Worm (Caenorhabditis elegans) whole organism, early embryonic: ENCODE measurements around the gene F56D2.2.

ENCODE experiments used
- aly-1 ChIP-seq: sonication (generic microtip); optimal IDR thresholded peaks from 2 replicates; lab custom pipeline; 2016; ENCODE audit warnings: missing genetic modification characterization, missing compliant biosample characterization
- ama-1 ChIP-seq: fragments of 150-350 bp; optimal IDR thresholded peaks from 2 replicates; lab custom pipeline; 2014
- ceh-36 ChIP-seq: sonication (generic microtip); optimal IDR thresholded peaks from 2 replicates; lab custom pipeline; 2016; ENCODE audit warnings: missing genetic modification characterization, inconsistent platforms, missing compliant biosample characterization
- flt-1 ChIP-seq: fragments of 200-800 bp; sonication (Bioruptor generic); IDR thresholded peaks from 2 replicates; pipeline ENCODE4 v1.3.6; 2022; ENCODE audit warnings: missing genetic modification characterization, missing compliant biosample characterization
- hmg-4 ChIP-seq: fragments of 200-800 bp; sonication (Bioruptor generic); optimal IDR thresholded peaks from 2 replicates; lab custom pipeline; 2018; ENCODE audit warnings: mild to moderate bottlenecking, missing genetic modification characterization, missing compliant biosample characterization
- pes-1 ChIP-seq: fragments of 200-800 bp; sonication (Bioruptor generic); IDR thresholded peaks from 2 replicates; pipeline ENCODE4 v1.3.6; 2022; ENCODE audit warnings: missing genetic modification reagents, missing genetic modification characterization, missing compliant biosample characterization
- tbx-11 ChIP-seq: fragments of 200-800 bp; sonication (Bioruptor generic); IDR thresholded peaks from 2 replicates; pipeline ENCODE4 v1.3.6; 2022; ENCODE audit warnings: missing genetic modification characterization, missing compliant biosample characterization
- tbx-37 ChIP-seq: fragments of 200-800 bp; sonication (Bioruptor generic); conservative IDR thresholded peaks from 2 replicates; pipeline ENCODE4 v1.3.6; 2022; ENCODE audit warnings: missing genetic modification reagents, missing genetic modification characterization, missing compliant biosample characterization
- tra-4 ChIP-seq: sonication (generic microtip); optimal IDR thresholded peaks from 2 replicates; lab custom pipeline; 2017; ENCODE audit warnings: missing genetic modification characterization, missing compliant biosample characterization

DNA sequence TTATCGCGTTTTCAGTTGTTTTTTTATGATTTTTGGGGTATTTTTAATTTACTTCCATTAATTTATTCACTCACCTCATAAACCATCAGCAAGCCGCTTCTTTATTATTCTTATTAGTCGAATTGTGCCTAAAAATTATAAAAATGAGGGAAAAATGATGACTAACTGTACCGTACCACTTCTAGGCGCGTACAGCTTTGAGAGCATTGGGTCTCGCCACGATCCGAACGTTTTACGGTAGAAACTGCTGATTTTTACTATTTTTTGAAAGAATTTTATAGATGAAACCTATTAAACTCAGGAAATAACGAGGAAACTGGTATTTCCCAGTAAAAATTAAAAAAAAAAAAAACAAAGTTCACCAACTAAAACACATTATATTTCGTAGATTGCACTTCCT lies 44.0 kb upstream of the F56D2.2 start, which contains the start of gene D1044.6:
- TF ChIP-seq pes-1 (GFP tag; lab: Robert Waterston, UW): no peak
- no peak for TF ChIP-seq tra-4
- TF ChIP-seq ama-1: no peak
- TF ChIP-seq tbx-11 (GFP tag; lab: Robert Waterston, UW): no peak
- TF ChIP-seq hmg-4 (GFP tag; lab: Kevin White, UChicago): no peak
- no peak for TF ChIP-seq aly-1
- TF ChIP-seq tbx-37 (GFP tag; lab: Robert Waterston, UW): no peak
- TF ChIP-seq flt-1 (GFP tag; lab: Robert Waterston, UW): no peak
- no peak for TF ChIP-seq ceh-36
